Worm (Caenorhabditis elegans) whole organism, early embryonic: ENCODE data around the gene dsl-5.

ENCODE experiments used
- ama-1 ChIP-seq: fragments of 150-350 bp; optimal IDR thresholded peaks from 2 replicates; lab custom pipeline; 2014
- ceh-13 ChIP-seq: fragments of 200-800 bp; sonication (Bioruptor generic); optimal IDR thresholded peaks from 2 replicates; lab custom pipeline; 2018; ENCODE audit warnings: mild to moderate bottlenecking, missing genetic modification characterization, missing compliant biosample characterization
- tbx-37 ChIP-seq: fragments of 200-800 bp; sonication (Bioruptor generic); conservative IDR thresholded peaks from 2 replicates; pipeline ENCODE4 v1.3.6; 2022; ENCODE audit warnings: missing genetic modification reagents, missing genetic modification characterization, missing compliant biosample characterization

ce11 chrIV:11651965-11652453, 31.2 kb upstream of the dsl-5 start, which contains the start of the genes acl-3 and ndub-6:
- no peak for TF ChIP-seq tbx-37 (GFP tag; lab: Robert Waterston, UW)
- TF ChIP-seq ceh-13 = no peak
- TF ChIP-seq ama-1 (lab: Kevin White, UChicago) = no peak
